Fruit fly (Drosophila melanogaster) Kc167 (cell line): ENCODE results near the gene CG13126.

Source experiments
- Myc ChIP-seq: fragments of >200 bp; optimal IDR thresholded peaks from 2 replicates; lab custom pipeline; 2017; ENCODE audit warnings: missing external identifiers
- Sin3A ChIP-seq: fragments of >200 bp; optimal IDR thresholded peaks from 2 replicates; lab custom pipeline; 2018; ENCODE audit warnings: missing external identifiers
- h ChIP-seq: fragments of >200 bp; optimal IDR thresholded peaks from 3 replicates; lab custom pipeline; 2018; ENCODE audit warnings: missing external identifiers
- insv ChIP-seq: fragments of >200 bp; optimal IDR thresholded peaks from 3 replicates; lab custom pipeline; 2018; ENCODE audit warnings: missing external identifiers
- psq ChIP-seq: fragments of >200 bp; optimal IDR thresholded peaks from 2 replicates; lab custom pipeline; 2017; ENCODE audit warnings: missing external identifiers
- ttk ChIP-seq: sonication (Bioruptor generic); optimal IDR thresholded peaks from 2 replicates; lab custom pipeline; 2017; ENCODE audit warnings: missing external identifiers

Gene CG13126

dm6 chr2L:9921401-9921800, 32.6 kb downstream of the CG13126 start, which contains the start of gene CG4592:
CG4592 (plus strand) TSS chr2L:9921633.
- TF ChIP-seq Myc, result no peak
- no peak for TF ChIP-seq insv (lab: Kevin White, UChicago)
- no peak for TF ChIP-seq h (lab: Kevin White, UChicago)
- no peak for TF ChIP-seq ttk (lab: Kevin White, UChicago)
- no peak for TF ChIP-seq psq (lab: Kevin White, UChicago)
- TF ChIP-seq Sin3A (lab: Kevin White, UChicago), result no peak

DNA sequence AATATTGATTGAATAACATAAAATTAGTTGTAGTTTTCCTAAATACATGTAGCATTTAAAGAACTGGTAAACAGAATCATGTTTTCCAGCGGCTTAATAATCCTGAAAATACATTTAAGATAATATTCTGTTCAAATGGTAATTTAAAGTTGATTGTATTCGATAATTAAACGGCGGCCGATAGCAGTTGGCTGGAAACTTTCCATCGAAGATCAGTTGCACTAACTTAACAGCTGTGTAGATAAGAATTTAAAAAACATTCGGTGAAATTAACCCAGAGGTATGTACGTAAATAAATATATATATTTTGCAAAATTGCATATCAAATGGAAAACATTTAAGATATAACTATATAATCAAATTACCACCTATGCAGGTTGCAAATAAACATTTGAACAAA, 34.0 kb downstream of the CG13126 start, which contains the start of gene CG4594:
Gene CG4594 (plus strand): TSS at position 212 of the 400 bp plus-strand sequence.
- TF ChIP-seq insv (lab: Kevin White, UChicago) (no peak), psq (lab: Kevin White, UChicago) (no peak), h (lab: Kevin White, UChicago) (no peak), Myc (no peak), ttk (lab: Kevin White, UChicago) (no peak), Sin3A (lab: Kevin White, UChicago) (no peak)

dm6 chr2L:9919218-9919617, 34.8 kb downstream of the CG13126 start:
- TF ChIP-seq h (lab: Kevin White, UChicago) (no peak), ttk (lab: Kevin White, UChicago) (no peak), Myc (no peak), psq (lab: Kevin White, UChicago) (no peak)

DNA sequence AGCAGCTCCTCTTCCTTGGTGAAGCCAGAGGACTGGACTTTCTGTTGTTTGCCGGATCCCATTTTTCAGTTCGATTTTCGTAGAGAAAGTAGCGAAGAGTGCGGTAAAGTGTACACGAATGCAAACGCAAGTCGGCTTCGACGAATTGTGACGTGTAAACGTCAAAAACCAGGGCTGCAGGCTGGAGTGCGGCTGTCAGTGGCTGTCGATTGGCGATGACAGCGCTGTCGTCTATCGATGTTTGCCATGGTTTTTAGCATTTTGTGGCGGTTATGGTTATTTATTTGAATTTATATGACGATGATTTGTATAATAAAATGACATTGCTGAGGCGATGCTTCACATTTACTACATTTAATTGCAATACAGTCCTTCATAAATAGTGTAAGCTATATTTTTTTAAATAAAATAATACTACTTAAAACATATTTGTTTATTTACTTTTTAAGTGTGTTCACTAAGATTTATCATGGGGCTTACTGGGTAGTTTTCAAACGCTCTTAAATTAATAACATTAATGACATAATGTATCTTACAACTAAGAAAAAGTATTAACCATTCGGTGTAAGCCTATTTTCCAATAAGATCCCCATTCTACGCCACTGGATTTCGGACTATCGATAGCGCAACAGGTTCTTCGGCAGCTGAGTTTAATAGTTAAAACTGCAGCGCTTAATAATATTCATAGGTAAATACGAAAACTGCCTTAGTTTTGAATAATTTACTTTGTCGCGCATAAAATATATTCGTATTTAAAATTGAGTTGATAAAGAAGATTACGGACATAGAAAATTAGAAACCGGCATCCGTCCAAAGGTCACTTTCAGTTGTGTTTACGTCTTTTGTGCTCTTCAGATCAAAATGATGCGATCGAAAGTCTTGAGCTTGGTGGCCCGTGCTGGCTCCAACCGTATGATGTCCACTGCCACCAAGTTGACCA, 35.7 kb downstream of the CG13126 start, which contains the start of the genes CG5885 and CG4598:
Gene CG5885 (minus strand): TSS at position 311 of the 940 bp plus-strand sequence.
Gene CG4598 (plus strand): TSS at position 599 of the 940 bp plus-strand sequence.
- TF ChIP-seq h (lab: Kevin White, UChicago) (no peak), insv (lab: Kevin White, UChicago) (no peak), ttk (lab: Kevin White, UChicago) (no peak), Myc (no peak), psq (lab: Kevin White, UChicago) (no peak), Sin3A (lab: Kevin White, UChicago) (no peak)

DNA sequence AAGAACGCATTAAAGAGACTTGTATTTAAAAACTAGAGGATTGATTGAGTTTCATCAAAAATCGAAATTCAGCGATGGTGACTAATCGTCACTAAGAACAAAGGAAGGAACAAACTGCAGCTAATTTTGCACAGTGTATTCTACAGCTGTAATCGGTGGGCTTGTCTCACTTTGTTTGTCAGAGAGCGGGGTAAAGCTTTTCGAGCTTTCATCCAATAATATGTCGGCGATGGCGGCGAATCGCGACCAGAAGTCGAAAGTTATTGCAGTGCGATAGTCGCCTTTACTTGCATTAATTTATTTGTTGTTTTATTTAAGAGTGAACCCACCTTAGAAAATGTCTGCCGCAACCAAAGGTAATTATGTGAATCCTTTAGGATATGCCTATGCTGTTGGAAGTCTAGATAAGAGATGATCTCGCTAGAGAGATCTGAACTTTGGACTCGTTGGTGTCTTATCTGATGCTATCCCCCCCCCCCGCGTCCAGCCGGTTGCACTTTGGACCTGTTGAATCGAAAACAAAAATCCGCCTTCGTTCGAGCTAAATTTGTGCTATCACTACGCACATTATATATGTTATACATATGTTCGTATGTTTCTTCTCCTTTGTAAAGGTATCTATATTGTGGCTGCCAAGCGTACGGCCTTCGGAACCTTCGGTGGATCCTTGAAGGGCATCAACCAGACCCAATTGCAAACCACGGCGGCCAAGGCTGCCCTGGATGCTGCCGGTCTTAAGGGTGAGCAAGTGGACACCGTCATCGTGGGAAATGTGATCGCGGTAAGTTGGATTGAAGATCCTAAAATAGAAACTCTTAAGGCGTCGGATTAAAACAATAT, 38.8 kb downstream of the CG13126 start, which contains the start of gene yip2:
Gene yip2 (plus strand): TSS at position 243 of the 840 bp plus-strand sequence.
- TF ChIP-seq insv (lab: Kevin White, UChicago), result no peak
- TF ChIP-seq Sin3A (lab: Kevin White, UChicago), result no peak
- no peak for TF ChIP-seq ttk (lab: Kevin White, UChicago)
- TF ChIP-seq Myc, result no peak
- TF ChIP-seq psq (lab: Kevin White, UChicago), result no peak
- TF ChIP-seq h (lab: Kevin White, UChicago), result no peak

DNA sequence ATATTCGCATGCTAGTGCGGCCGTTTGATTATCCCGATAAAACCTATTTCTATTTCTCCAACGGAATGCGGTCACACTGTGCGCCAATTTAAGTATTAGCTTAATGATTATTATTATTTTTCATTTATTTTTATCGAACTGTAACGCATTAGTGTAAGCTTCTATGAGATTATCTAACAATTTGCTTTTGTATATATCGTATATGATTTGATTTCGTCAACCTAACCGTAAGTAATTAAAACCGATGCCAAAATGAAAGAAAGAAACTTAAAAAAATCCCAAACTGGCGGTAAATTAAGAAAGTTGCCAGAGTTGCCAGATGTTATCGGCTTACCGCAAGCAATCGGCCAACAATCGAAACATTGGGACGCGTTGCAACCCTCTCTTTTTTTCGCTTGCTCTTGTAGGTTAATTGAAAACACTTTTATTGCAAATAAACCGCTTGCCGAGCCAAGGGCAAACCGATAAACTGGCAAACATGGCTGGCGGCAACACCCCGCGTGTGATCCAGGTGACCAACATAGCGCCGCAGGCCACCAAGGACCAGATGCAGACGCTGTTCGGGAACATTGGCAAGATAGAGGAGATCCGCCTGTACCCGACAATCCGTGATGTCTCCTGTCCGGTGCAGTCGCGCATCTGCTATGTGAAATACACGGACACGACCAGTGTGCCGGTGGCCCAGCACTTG, 41.3 kb downstream of the CG13126 start, which contains the start of the genes Etl1 and Srp54:
Gene Etl1 (minus strand): TSS at position 39 of the 691 bp plus-strand sequence.
Gene Srp54 (plus strand): TSS at position 342 of the 691 bp plus-strand sequence.
- TF ChIP-seq Myc (no peak), h (lab: Kevin White, UChicago) (no peak), psq (lab: Kevin White, UChicago) (no peak), insv (lab: Kevin White, UChicago) (no peak), ttk (lab: Kevin White, UChicago) (no peak), Sin3A (lab: Kevin White, UChicago) (no peak)

- TF ChIP-seq Myc (no peak), h (lab: Kevin White, UChicago) (no peak), psq (lab: Kevin White, UChicago) (no peak), insv (lab: Kevin White, UChicago) (no peak), ttk (lab: Kevin White, UChicago) (no peak), Sin3A (lab: Kevin White, UChicago) (no peak)
These were observed 42.2 kb downstream of the CG13126 start for dm6 chr2L:9911783-9912182.

DNA sequence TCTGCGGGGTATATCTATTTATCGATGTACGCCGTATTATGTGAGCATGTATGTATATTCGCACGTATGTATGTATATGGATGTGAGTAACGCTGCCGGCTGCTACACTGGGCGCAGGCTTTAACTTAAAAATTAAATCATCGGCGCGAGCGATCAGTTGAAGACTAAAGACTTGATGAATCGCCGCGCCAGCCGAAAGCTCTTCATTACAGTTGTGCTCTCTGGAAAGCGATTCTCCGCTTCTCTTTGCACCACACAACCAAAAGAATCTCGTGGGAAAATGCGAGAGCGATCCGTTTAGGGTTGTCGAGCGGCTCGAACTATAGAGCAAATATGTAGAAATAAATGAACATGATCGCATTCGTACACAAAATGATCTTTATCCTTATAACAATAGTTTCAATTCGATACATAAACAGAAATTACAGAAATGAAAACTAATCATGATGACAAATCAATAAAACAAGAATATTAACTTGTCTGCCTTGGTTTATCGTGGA, 45.5 kb downstream of the CG13126 start, which contains the start of gene CG13124:
Gene CG13124 (minus strand): TSS at position 166 of the 500 bp plus-strand sequence.
- TF ChIP-seq Sin3A (lab: Kevin White, UChicago) (no peak), insv (lab: Kevin White, UChicago) (no peak), psq (lab: Kevin White, UChicago) (no peak), Myc (no peak), h (lab: Kevin White, UChicago) (no peak), ttk (lab: Kevin White, UChicago) (no peak)

DNA sequence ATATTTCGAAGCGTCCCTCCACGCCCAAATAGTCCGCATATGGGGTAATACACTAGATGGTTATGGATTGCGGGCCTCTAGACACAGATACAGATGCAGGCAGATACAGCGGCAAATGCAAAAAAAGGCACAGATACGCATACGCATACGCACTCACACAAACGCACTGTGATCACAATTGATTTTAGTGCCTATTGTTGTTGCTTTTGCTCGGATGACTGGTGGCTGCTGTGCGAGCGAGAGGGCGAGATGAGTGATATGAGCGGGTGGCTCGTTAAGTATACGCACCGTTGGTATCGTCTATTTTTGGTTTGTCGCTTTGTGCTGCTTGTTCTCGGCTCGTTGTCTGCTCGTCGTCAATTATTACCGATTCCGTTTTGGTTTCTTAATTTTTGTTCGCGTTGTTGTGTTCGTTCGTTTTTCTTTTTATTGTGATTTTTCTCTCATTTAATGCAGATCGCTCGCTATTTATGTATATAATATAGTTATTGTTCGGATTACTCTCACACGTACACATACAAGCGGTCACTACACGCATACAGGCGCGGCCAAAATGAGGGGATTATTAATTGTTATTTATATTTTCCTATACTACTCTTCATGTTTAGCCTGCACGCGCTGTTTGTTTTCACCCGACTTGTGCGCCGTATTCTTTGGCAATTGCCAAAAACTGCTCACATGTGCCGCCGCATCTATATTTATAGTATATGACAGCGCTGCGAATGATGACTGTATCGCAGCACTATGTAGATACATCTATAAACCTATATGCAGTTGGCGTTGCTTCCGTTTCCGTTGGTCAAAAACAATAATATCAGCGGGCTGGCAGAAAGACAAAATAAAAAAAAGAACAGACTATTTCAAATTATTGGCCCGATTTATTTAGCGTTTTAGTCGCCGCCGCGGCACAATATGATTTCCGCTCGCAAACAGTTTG, 46.4 kb downstream of the CG13126 start:
- TF ChIP-seq ttk (lab: Kevin White, UChicago), result no peak
- no peak for TF ChIP-seq Myc
- TF ChIP-seq Sin3A (lab: Kevin White, UChicago), result no peak
- TF ChIP-seq h (lab: Kevin White, UChicago), result no peak
- no peak for TF ChIP-seq psq (lab: Kevin White, UChicago)
- no peak for TF ChIP-seq insv (lab: Kevin White, UChicago)
